Worm (Caenorhabditis elegans) whole organism, L3 larva: ENCODE data around the gene F13H10.9.

Experiments
- elt-2 ChIP-seq: sonication (generic microtip); optimal IDR thresholded peaks from 2 replicates; lab custom pipeline; 2016; ENCODE audit warnings: missing genetic modification reagents, mild to moderate bottlenecking, missing genetic modification characterization, missing compliant biosample characterization
- ztf-11 ChIP-seq: fragments of 150-350 bp; optimal IDR thresholded peaks from 2 replicates; lab custom pipeline; 2014; ENCODE audit warnings: missing biosample characterization, missing genetic modification characterization

ce11 chrIV:11006383-11006782 is 4.7 kb downstream of the F13H10.9 start:
- TF ChIP-seq ztf-11 (no peak), elt-2 (tag; lab: Kevin White, UChicago) (no peak)
